Worm (Caenorhabditis elegans): ENCODE data around the gene srx-39.

DNA sequence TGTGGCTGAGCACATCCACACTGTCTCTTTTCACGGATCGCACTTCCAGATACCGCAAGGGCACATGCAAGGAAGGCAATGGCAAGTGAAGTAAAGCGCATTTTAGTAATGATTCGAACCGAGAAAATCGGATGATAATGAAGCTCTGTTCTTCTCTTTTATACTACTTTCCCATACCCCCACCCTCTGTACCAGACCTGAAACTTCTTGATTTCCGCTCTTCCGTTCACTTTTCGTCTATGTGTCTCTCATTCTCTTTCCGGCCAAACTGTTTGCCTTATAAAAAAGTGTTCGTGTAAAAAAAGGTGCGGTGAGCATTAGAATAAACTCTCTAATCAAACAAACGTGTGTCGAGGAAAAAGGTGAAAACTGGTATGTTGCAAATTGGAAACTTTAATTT lies 4.2 kb upstream of the srx-39 start, which contains the start of gene abu-6:
- TF ChIP-seq unc-62 (GFP tag; optimal IDR thresholded peaks at IDR 0.05) (no peak), skn-1 (tag; optimal IDR thresholded peaks at IDR 0.05) (no peak), blmp-1 (tag; optimal IDR thresholded peaks at IDR 0.05; ENCODE audit: insufficient read depth) (no peak), alr-1 (tag; optimal IDR thresholded peaks at IDR 0.05) (no peak), elt-1 (tag; optimal IDR thresholded peaks at IDR 0.05) (no peak), fos-1 (tag; optimal IDR thresholded peaks at IDR 0.05) (no peak), aly-2 (tag; optimal IDR thresholded peaks at IDR 0.05) (no peak)
